Fruit fly (Drosophila melanogaster): ENCODE results near the gene pon.
A peak's percentile ranks its signal among the peaks of the same experiment; 100 is the strongest.

pon gene

dm6 chrX:4687778-4688399 lies 51.8 kb downstream of the pon start, which contains the start of gene ctp (continued):
- TF ChIP-seq dac (GFP tag; optimal IDR thresholded peaks at IDR 0.05) (no peak), Hr4 (GFP tag; optimal IDR thresholded peaks at IDR 0.05) (peak; percentile 20), Eip93F (GFP tag; optimal IDR thresholded peaks at IDR 0.05) (no peak), spab (GFP tag; optimal IDR thresholded peaks at IDR 0.05) (no peak), acj6 (GFP tag; optimal IDR thresholded peaks at IDR 0.05) (peak; percentile 44), Hr39 (GFP tag; optimal IDR thresholded peaks at IDR 0.05) (peak; percentile 43), CG7368 (GFP tag; optimal IDR thresholded peaks at IDR 0.05) (peak; percentile 34), CG3919 (GFP tag; optimal IDR thresholded peaks at IDR 0.05) (peak; percentile 35), eg (GFP tag; IDR thresholded peaks at IDR 0.05) (peak; percentile 52; the same call in 1 of the 3 replicates), CG6854 (GFP tag; optimal IDR thresholded peaks at IDR 0.05) (peak; percentile 47), Lpt (GFP tag; optimal IDR thresholded peaks at IDR 0.05) (peak; percentile 16), Ets21C (GFP tag; optimal IDR thresholded peaks at IDR 0.05) (no peak), ss (GFP tag; optimal IDR thresholded peaks at IDR 0.05) (peak; percentile 50 to 56), achi (GFP tag; optimal IDR thresholded peaks at IDR 0.05) (peak; percentile 49), CG16779 (tag; optimal IDR thresholded peaks at IDR 0.05) (peak; percentile 63), CG3032 (tag; optimal IDR thresholded peaks at IDR 0.05) (peak; percentile 3), salr (GFP tag; optimal IDR thresholded peaks at IDR 0.05) (no peak), Hr38 (GFP tag; optimal IDR thresholded peaks at IDR 0.05) (no peak), net (GFP tag; optimal IDR thresholded peaks at IDR 0.05) (peak; percentile 48), CG9139 (GFP tag; optimal IDR thresholded peaks at IDR 0.05) (no peak), CG11902 (GFP tag; optimal IDR thresholded peaks at IDR 0.05) (no peak), CG4318 (GFP tag; optimal IDR thresholded peaks at IDR 0.05) (no peak), CG11294 (GFP tag; IDR thresholded peaks at IDR 0.05) (no peak), vri (GFP tag; optimal IDR thresholded peaks at IDR 0.05) (peak; percentile 60), CG6163 (GFP tag; IDR thresholded peaks at IDR 0.05) (peak; percentile 56; the same call in 1 of the 3 replicates), pdm3 (GFP tag; optimal IDR thresholded peaks at IDR 0.05) (peak; percentile 68), fd85E (GFP tag; optimal IDR thresholded peaks at IDR 0.05) (peak; percentile 16), esn (GFP tag; optimal IDR thresholded peaks at IDR 0.05) (peak; percentile 60)

Measured in whole organism, prepupa.